Fruit fly (Drosophila melanogaster) whole organism, embryonic: Measurements from ENCODE around the gene CG32462.

Experiments
- Adf1 ChIP-seq: fragments of 200-800 bp; sonication (Bioruptor generic); IDR thresholded peaks from 2 replicates; pipeline ENCODE4 v1.3.6; 2022; ENCODE audit warnings: missing biosample characterization, missing genetic modification characterization
- Atf6 ChIP-seq: fragments of 200-800 bp; sonication (Bioruptor generic); IDR thresholded peaks from 2 replicates; pipeline ENCODE4 v1.3.6; 2022; ENCODE audit warnings: missing biosample characterization, missing genetic modification characterization
- B-H1 ChIP-seq: fragments of 200-800 bp; sonication (Bioruptor generic); IDR thresholded peaks from 3 replicates; pipeline ENCODE4 v1.3.6; 2022; ENCODE audit warnings: missing biosample characterization, missing genetic modification characterization
- BEAF-32 ChIP-seq: fragments of 200-800 bp; sonication (Bioruptor generic); optimal IDR thresholded peaks from 3 replicates; lab custom pipeline; 2017; ENCODE audit warnings: missing biosample characterization, missing genetic modification characterization, mild to moderate bottlenecking, moderate library complexity, missing genetic modification reagents
- CG11398 ChIP-seq: fragments of 200-800 bp; sonication (Bioruptor generic); optimal IDR thresholded peaks from 2 replicates; lab custom pipeline; 2016; ENCODE audit warnings: missing biosample characterization, missing genetic modification characterization
- CG11695 ChIP-seq: fragments of 200-800 bp; sonication (Bioruptor generic); IDR thresholded peaks from 3 replicates; pipeline ENCODE4 v1.3.6; 2022; ENCODE audit warnings: missing biosample characterization, missing genetic modification characterization
- CG12104 ChIP-seq: fragments of 200-800 bp; sonication (Bioruptor generic); optimal IDR thresholded peaks from 3 replicates; lab custom pipeline; 2016; ENCODE audit warnings: missing biosample characterization, missing genetic modification characterization
- CG12659 ChIP-seq: fragments of 200-800 bp; sonication (Bioruptor generic); optimal IDR thresholded peaks from 3 replicates; lab custom pipeline; 2017; ENCODE audit warnings: mild to moderate bottlenecking, missing biosample characterization, missing genetic modification reagents, missing genetic modification characterization
- CG12744 ChIP-seq: fragments of 200-800 bp; sonication (Bioruptor generic); optimal IDR thresholded peaks from 2 replicates; lab custom pipeline; 2016; ENCODE audit warnings: missing biosample characterization, missing genetic modification characterization
- CG13296 ChIP-seq: fragments of 200-800 bp; sonication (Bioruptor generic); optimal IDR thresholded peaks from 3 replicates; lab custom pipeline; 2018; ENCODE audit warnings: missing biosample characterization, mild to moderate bottlenecking, missing genetic modification characterization
- CG15601 ChIP-seq: fragments of 200-800 bp; sonication (Bioruptor generic); optimal IDR thresholded peaks from 3 replicates; lab custom pipeline; 2019; ENCODE audit warnings: missing biosample characterization, mild to moderate bottlenecking, missing genetic modification characterization, moderate library complexity
- CG2199 ChIP-seq: fragments of 200-800 bp; sonication (Bioruptor generic); IDR thresholded peaks from 3 replicates; pipeline ENCODE4 v1.3.6; 2022; ENCODE audit warnings: missing biosample characterization, missing genetic modification characterization
- CG2875 ChIP-seq: fragments of 200-800 bp; sonication (Bioruptor generic); optimal IDR thresholded peaks from 2 replicates; lab custom pipeline; 2017; ENCODE audit warnings: missing biosample characterization, mild to moderate bottlenecking, missing genetic modification characterization, missing genetic modification reagents
- CG3065 ChIP-seq: fragments of 200-800 bp; sonication (Bioruptor generic); optimal IDR thresholded peaks from 2 replicates; lab custom pipeline; 2016; ENCODE audit warnings: missing biosample characterization, missing genetic modification characterization
- CG33557 ChIP-seq: fragments of 200-800 bp; sonication (Bioruptor generic); optimal IDR thresholded peaks from 2 replicates; lab custom pipeline; 2019; ENCODE audit warnings: missing biosample characterization, mild to moderate bottlenecking, missing genetic modification characterization, moderate library complexity
- CG3407 ChIP-seq: fragments of 200-800 bp; sonication (Bioruptor generic); optimal IDR thresholded peaks from 2 replicates; lab custom pipeline; 2018; ENCODE audit warnings: missing biosample characterization, mild to moderate bottlenecking, missing genetic modification characterization
- CG4360 ChIP-seq: fragments of 200-800 bp; sonication (Bioruptor generic); IDR thresholded peaks from 2 replicates; pipeline ENCODE4 v1.3.6; 2022; ENCODE audit warnings: missing biosample characterization, missing genetic modification characterization
- CG4424 ChIP-seq: fragments of 200-800 bp; sonication (Bioruptor generic); optimal IDR thresholded peaks from 3 replicates; lab custom pipeline; 2016; ENCODE audit warnings: missing biosample characterization, missing genetic modification characterization
- CG9727 ChIP-seq: fragments of 200-800 bp; sonication (Bioruptor generic); optimal IDR thresholded peaks from 3 replicates; lab custom pipeline; 2017; ENCODE audit warnings: missing biosample characterization, mild to moderate bottlenecking, missing genetic modification characterization
- D ChIP-seq, 2 experiments: fragments of 200-800 bp in 1 of 2; fragments of >200 bp in 1 of 2; sonication (Bioruptor generic) in 1 of 2; optimal IDR thresholded peaks; 2 replicates in 1 of 2; 3 replicates in 1 of 2; lab custom pipeline; 2017; ENCODE audit warnings: mild to moderate bottlenecking in 1 of 2, missing biosample characterization in 1 of 2, missing genetic modification characterization in 1 of 2, missing genetic modification reagents in 1 of 2
- Doc2 ChIP-seq: fragments of 200-800 bp; sonication (Bioruptor generic); IDR thresholded peaks from 2 replicates; pipeline ENCODE4 v1.3.6; 2022; ENCODE audit warnings: missing biosample characterization, missing genetic modification characterization
- Dref ChIP-seq: fragments of 200-800 bp; sonication (Bioruptor generic); IDR thresholded peaks from 2 replicates; pipeline ENCODE4 v1.3.6; 2022; ENCODE audit warnings: missing biosample characterization, missing genetic modification characterization
- HLH54F ChIP-seq: fragments of 200-800 bp; sonication (Bioruptor generic); optimal IDR thresholded peaks from 3 replicates; lab custom pipeline; 2016; ENCODE audit warnings: missing biosample characterization, missing genetic modification characterization
- Hmr ChIP-seq: fragments of 200-800 bp; sonication (Bioruptor generic); optimal IDR thresholded peaks from 3 replicates; lab custom pipeline; 2017; ENCODE audit warnings: mild to moderate bottlenecking, missing biosample characterization, missing genetic modification reagents, missing genetic modification characterization
- MESR4 ChIP-seq: fragments of 200-800 bp; sonication (Bioruptor generic); optimal IDR thresholded peaks from 2 replicates; lab custom pipeline; 2018; ENCODE audit warnings: missing biosample characterization, mild to moderate bottlenecking, missing genetic modification characterization, moderate library complexity
- Mad ChIP-seq: fragments of 200-800 bp; sonication (Bioruptor generic); optimal IDR thresholded peaks from 2 replicates; lab custom pipeline; 2016; ENCODE audit warnings: missing biosample characterization, missing genetic modification characterization
- Nf-YC ChIP-seq: fragments of 200-800 bp; optimal IDR thresholded peaks from 3 replicates; lab custom pipeline; 2019; ENCODE audit warnings: missing biosample characterization, mild to moderate bottlenecking, missing genetic modification characterization, moderate library complexity
- Opbp ChIP-seq: fragments of 200-800 bp; sonication (Bioruptor generic); IDR thresholded peaks from 3 replicates; pipeline ENCODE4 v1.3.6; 2022; ENCODE audit warnings: missing biosample characterization, missing genetic modification characterization; ENCODE audit not compliant: partially characterized antibody
- Pdp1 ChIP-seq, 2 experiments: fragments of 200-800 bp; sonication (Bioruptor generic); optimal IDR thresholded peaks; 3 replicates each; lab custom pipeline; 2016; ENCODE audit warnings: missing biosample characterization in 2 of 2, missing genetic modification characterization in 2 of 2, mild to moderate bottlenecking in 1 of 2, moderate library complexity in 1 of 2
- cad ChIP-seq: fragments of >200 bp; optimal IDR thresholded peaks from 2 replicates; lab custom pipeline; 2017; ENCODE audit warnings: missing biosample characterization, missing genetic modification characterization
- cas ChIP-seq: fragments of 200-800 bp; sonication (Bioruptor generic); IDR thresholded peaks from 2 replicates; pipeline ENCODE4 v1.3.6; 2022; ENCODE audit warnings: missing biosample characterization, missing genetic modification characterization
- chinmo ChIP-seq: fragments of 200-800 bp; sonication (Bioruptor generic); IDR thresholded peaks from 4 replicates; pipeline ENCODE4 v1.3.6; 2022; ENCODE audit warnings: missing biosample characterization, missing genetic modification characterization; ENCODE audit not compliant: partially characterized antibody
- danr ChIP-seq: fragments of 200-800 bp; sonication (Bioruptor generic); IDR thresholded peaks from 2 replicates; pipeline ENCODE4 v1.3.6; 2022; ENCODE audit warnings: missing biosample characterization, missing genetic modification characterization
- dmrt11E ChIP-seq: fragments of 200-800 bp; sonication (Bioruptor generic); optimal IDR thresholded peaks from 3 replicates; lab custom pipeline; 2018; ENCODE audit warnings: missing biosample characterization, mild to moderate bottlenecking, missing genetic modification characterization, moderate library complexity
- esg ChIP-seq: fragments of 200-800 bp; sonication (Bioruptor generic); conservative IDR thresholded peaks from 2 replicates; pipeline ENCODE4 v1.3.6; 2022; ENCODE audit warnings: missing biosample characterization, missing genetic modification characterization
- exex ChIP-seq: fragments of 200-800 bp; sonication (Bioruptor generic); optimal IDR thresholded peaks from 4 replicates; lab custom pipeline; 2018; ENCODE audit warnings: missing biosample characterization, mild to moderate bottlenecking, missing genetic modification characterization, moderate library complexity
- fd102C ChIP-seq: fragments of 200-800 bp; sonication (Bioruptor generic); optimal IDR thresholded peaks from 2 replicates; lab custom pipeline; 2018; ENCODE audit warnings: missing biosample characterization, mild to moderate bottlenecking, missing genetic modification characterization, moderate library complexity
- gce ChIP-seq: fragments of 200-800 bp; sonication (Bioruptor generic); IDR thresholded peaks from 3 replicates; pipeline ENCODE4 v1.3.6; 2022; ENCODE audit warnings: missing biosample characterization, missing genetic modification characterization
- gem ChIP-seq: fragments of 200-800 bp; sonication (Bioruptor generic); optimal IDR thresholded peaks from 2 replicates; lab custom pipeline; 2019; ENCODE audit warnings: missing biosample characterization, mild to moderate bottlenecking, missing genetic modification characterization, moderate library complexity
- ind ChIP-seq: fragments of 200-800 bp; sonication (Bioruptor generic); optimal IDR thresholded peaks from 3 replicates; lab custom pipeline; 2016; ENCODE audit warnings: missing biosample characterization, missing genetic modification characterization
- jumu ChIP-seq: fragments of 200-800 bp; sonication (Bioruptor generic); optimal IDR thresholded peaks from 3 replicates; lab custom pipeline; 2016; ENCODE audit warnings: missing biosample characterization, missing genetic modification characterization
- knrl ChIP-seq: fragments of 200-800 bp; sonication (Bioruptor generic); IDR thresholded peaks from 3 replicates; pipeline ENCODE4 v1.3.6; 2022; ENCODE audit warnings: missing biosample characterization, missing genetic modification characterization; ENCODE audit not compliant: partially characterized antibody
- pho ChIP-seq: fragments of 200-800 bp; sonication (Bioruptor generic); optimal IDR thresholded peaks from 2 replicates; lab custom pipeline; 2016; ENCODE audit warnings: missing biosample characterization, missing genetic modification characterization
- pum ChIP-seq: fragments of 200-800 bp; sonication (Bioruptor generic); optimal IDR thresholded peaks from 2 replicates; lab custom pipeline; 2016; ENCODE audit warnings: missing biosample characterization, missing genetic modification characterization
- shn ChIP-seq: fragments of 200-800 bp; sonication (Bioruptor generic); optimal IDR thresholded peaks from 3 replicates; lab custom pipeline; 2016; ENCODE audit warnings: missing biosample characterization, missing genetic modification characterization
- sima ChIP-seq: fragments of 200-800 bp; sonication (Bioruptor generic); optimal IDR thresholded peaks from 2 replicates; lab custom pipeline; 2016; ENCODE audit warnings: missing biosample characterization, missing genetic modification characterization
- sob ChIP-seq: fragments of 200-800 bp; sonication (Bioruptor generic); IDR thresholded peaks from 2 replicates; pipeline ENCODE4 v1.3.6; 2022; ENCODE audit warnings: missing biosample characterization, missing genetic modification characterization
- sqz ChIP-seq: fragments of 200-800 bp; sonication (Bioruptor generic); optimal IDR thresholded peaks from 3 replicates; lab custom pipeline; 2018; ENCODE audit warnings: missing biosample characterization, mild to moderate bottlenecking, missing genetic modification characterization
- twi ChIP-seq: fragments of 200-800 bp; optimal IDR thresholded peaks from 2 replicates; lab custom pipeline; 2019; ENCODE audit warnings: missing biosample characterization, mild to moderate bottlenecking, missing genetic modification characterization, moderate library complexity
- vfl ChIP-seq: fragments of 200-800 bp; sonication (Bioruptor generic); optimal IDR thresholded peaks from 2 replicates; lab custom pipeline; 2016; ENCODE audit warnings: missing biosample characterization, missing genetic modification characterization

Gene CG32462

dm6 chr3L:22865061-22865418 is 11.7 kb upstream of the CG32462 start (continued):
- TF ChIP-seq pum (GFP tag; lab: Kevin White, UChicago) (no peak), gem (tag; lab: Kevin White, UChicago) (peak; percentile 91), cad (GFP tag; lab: Kevin White, UChicago) (no peak), Hmr (peak; percentile 84), CG11398 (GFP tag; lab: Kevin White, UChicago) (no peak), esg (GFP tag; lab: Robert Waterston, UW) (peak; percentile 69; the same call in 1 of the 2 replicates), chinmo (GFP tag; lab: Robert Waterston, UW) (no peak), CG2199 (no peak), CG11695 (GFP tag; lab: Robert Waterston, UW) (peak; percentile 83), Adf1 (GFP tag; lab: Robert Waterston, UW) (no peak; the same call in 1 of the 2 replicates), Nf-YC (tag; lab: Kevin White, UChicago) (peak; percentile 61), CG12744 (GFP tag; lab: Kevin White, UChicago) (peak; percentile 11), CG13296 (peak; percentile 55), ind (GFP tag; lab: Kevin White, UChicago) (peak; percentile 58), twi (tag; lab: Kevin White, UChicago) (peak; percentile 6), Opbp (GFP tag; lab: Robert Waterston, UW) (no peak), Pdp1 (GFP tag; optimal IDR thresholded peaks at IDR 0.05; lab: Kevin White, UChicago) (peak; percentile 31 to 78), CG2875 (peak; percentile 23), B-H1 (GFP tag; lab: Robert Waterston, UW) (no peak; the same call in 2 of the 3 replicates), CG15601 (tag; lab: Kevin White, UChicago) (no peak), vfl (GFP tag; lab: Kevin White, UChicago) (peak; percentile 40), jumu (no peak), BEAF-32 (GFP tag; lab: Kevin White, UChicago) (no peak), CG12659 (GFP tag; lab: Kevin White, UChicago) (peak; percentile 72), cas (peak; percentile 50; the same call in 1 of the 2 replicates), Dref (no peak), sima (GFP tag; lab: Kevin White, UChicago) (no peak), knrl (peak; percentile 30; the same call in 1 of the 3 replicates), Doc2 (GFP tag; lab: Robert Waterston, UW) (no peak), MESR4 (GFP tag; lab: Kevin White, UChicago) (no peak), CG4360 (no peak), Atf6 (GFP tag; lab: Robert Waterston, UW) (peak; percentile 81), pho (GFP tag; lab: Kevin White, UChicago) (no peak), Mad (GFP tag; lab: Kevin White, UChicago) (peak; percentile 15), shn (no peak), fd102C (GFP tag; lab: Kevin White, UChicago) (no peak), CG12104 (GFP tag; lab: Kevin White, UChicago) (no peak), CG3407 (GFP tag; lab: Kevin White, UChicago) (peak; percentile 54), HLH54F (GFP tag; lab: Kevin White, UChicago) (peak; percentile 3), gce (GFP tag; lab: Robert Waterston, UW) (0 out of 3 replicates have a peak, but pooled peaks have one; percentile 15), sob (GFP tag; lab: Robert Waterston, UW) (peak; percentile 34; the same call in 1 of the 2 replicates), exex (no peak), CG9727 (GFP tag; lab: Kevin White, UChicago) (peak; percentile 21), sqz (GFP tag; lab: Kevin White, UChicago) (peak; percentile 28), CG4424 (peak; percentile 68), CG3065 (GFP tag; lab: Kevin White, UChicago) (peak; percentile 2), CG33557 (no peak), dmrt11E (peak; percentile 2), D (optimal IDR thresholded peaks at IDR 0.05; lab: Kevin White, UChicago) (no peak), D (GFP tag; optimal IDR thresholded peaks at IDR 0.05; lab: Kevin White, UChicago) (peak; percentile 29), danr (GFP tag; lab: Robert Waterston, UW) (no peak)
